Worm (Caenorhabditis elegans) whole organism, L4 larva: Measurements from ENCODE around the gene T21D12.12.

Experiments
- D1046.2 ChIP-seq: fragments of 200-800 bp; sonication (Bioruptor generic); IDR thresholded peaks from 2 replicates; pipeline ENCODE4 v1.3.6; 2022; ENCODE audit warnings: missing genetic modification characterization, missing compliant biosample characterization
- ces-1 ChIP-seq: fragments of 150-350 bp; sonication (generic microtip); optimal IDR thresholded peaks from 4 replicates; lab custom pipeline; 2014; ENCODE audit warnings: missing biosample characterization, missing genetic modification reagents, missing genetic modification characterization
- mep-1 ChIP-seq: fragments of 150-350 bp; sonication (generic microtip); optimal IDR thresholded peaks from 3 replicates; lab custom pipeline; 2014; ENCODE audit warnings: missing biosample characterization, missing genetic modification characterization
- nhr-11 ChIP-seq: fragments of 150-350 bp; optimal IDR thresholded peaks from 2 replicates; lab custom pipeline; 2014; ENCODE audit warnings: missing biosample characterization, missing genetic modification characterization
- nhr-76 ChIP-seq: fragments of 150-350 bp; optimal IDR thresholded peaks from 2 replicates; lab custom pipeline; 2014; ENCODE audit warnings: missing biosample characterization, missing genetic modification characterization
- nhr-77 ChIP-seq: fragments of 150-350 bp; optimal IDR thresholded peaks from 2 replicates; lab custom pipeline; 2014; ENCODE audit warnings: missing biosample characterization, missing genetic modification characterization
- pha-4 ChIP-seq, 2 experiments: fragments of 150-350 bp in 1 of 2; fragments of 200-800 bp in 1 of 2; sonication (Bioruptor generic) in 1 of 2; IDR thresholded peaks in 1 of 2; optimal IDR thresholded peaks in 1 of 2; 2 replicates each; pipeline versions ENCODE4 v1.3.6 to Lab custom; 2014 to 2022; ENCODE audit warnings: missing genetic modification characterization in 2 of 2, missing genetic modification reagents in 2 of 2, missing biosample characterization in 1 of 2, missing compliant biosample characterization in 1 of 2
- unc-62 ChIP-seq, 3 experiments: fragments of 150-350 bp in 1 of 3; sonication (generic microtip); optimal IDR thresholded peaks in 2 of 3; peaks in 1 of 3; 1 replicate in 1 of 3; 2 replicates in 2 of 3; lab custom pipeline; 2014 to 2017; ENCODE audit warnings: missing biosample characterization in 3 of 3, missing genetic modification characterization in 3 of 3, missing genetic modification reagents in 3 of 3, missing genotype in 1 of 3
- zag-1 ChIP-seq: fragments of 150-350 bp; optimal IDR thresholded peaks from 2 replicates; lab custom pipeline; 2014; ENCODE audit warnings: missing biosample characterization, missing genetic modification characterization

- no peak for TF ChIP-seq pha-4 (GFP tag; IDR thresholded peaks at IDR 0.05; lab: Robert Waterston, UW)
- no peak for TF ChIP-seq pha-4 (tag; optimal IDR thresholded peaks at IDR 0.05; lab: Kevin White, UChicago)
- TF ChIP-seq nhr-76 (tag; lab: Kevin White, UChicago), result no peak
- no peak for TF ChIP-seq mep-1 (tag; lab: Kevin White, UChicago)
- TF ChIP-seq zag-1 (tag; lab: Kevin White, UChicago), result no peak
- TF ChIP-seq unc-62 (GFP tag; optimal IDR thresholded peaks at IDR 0.05 in 1 of 2; lab: Kevin White, UChicago), result peak in 1 of 2 experiments; percentile 72
- TF ChIP-seq unc-62 (tag; optimal IDR thresholded peaks at IDR 0.05; lab: Kevin White, UChicago), result no peak
- no peak for TF ChIP-seq nhr-11 (tag; lab: Kevin White, UChicago)
- no peak for TF ChIP-seq D1046.2 (GFP tag; lab: Robert Waterston, UW)
- TF ChIP-seq nhr-77 (tag; lab: Kevin White, UChicago), result no peak
- no peak for TF ChIP-seq ces-1 (GFP tag; lab: Kevin White, UChicago)
Observed at ce11 chrIV:300307-300706, 34.1 kb downstream of the T21D12.12 start.
